Fruit fly (Drosophila melanogaster) whole organism, pupa: ENCODE measurements around the gene CG6006.

Experiments
- CG10348 ChIP-seq: fragments of 200-800 bp; sonication (Bioruptor generic); IDR thresholded peaks from 2 replicates; pipeline ENCODE4 v1.3.6; 2022; ENCODE audit warnings: missing biosample characterization, missing genetic modification characterization
- CG12605 ChIP-seq: fragments of 200-800 bp; sonication (Bioruptor generic); IDR thresholded peaks from 2 replicates; pipeline ENCODE4 v1.3.6; 2022; ENCODE audit warnings: missing biosample characterization, missing genetic modification characterization
- CG13204 ChIP-seq: fragments of 200-800 bp; sonication (Bioruptor generic); optimal IDR thresholded peaks from 2 replicates; lab custom pipeline; 2018; ENCODE audit warnings: missing biosample characterization, mild to moderate bottlenecking, missing genetic modification characterization, moderate library complexity
- CG14655 ChIP-seq: fragments of 200-800 bp; sonication (Bioruptor generic); optimal IDR thresholded peaks from 3 replicates; lab custom pipeline; 2017; ENCODE audit warnings: mild to moderate bottlenecking, missing biosample characterization, missing genetic modification reagents, missing genetic modification characterization
- CG15710 ChIP-seq: fragments of 200-800 bp; sonication (Bioruptor generic); optimal IDR thresholded peaks from 2 replicates; lab custom pipeline; 2018; ENCODE audit warnings: missing biosample characterization, mild to moderate bottlenecking, missing genetic modification characterization, moderate library complexity
- CG17806 ChIP-seq: fragments of 200-800 bp; sonication (Bioruptor generic); optimal IDR thresholded peaks from 2 replicates; lab custom pipeline; 2018; ENCODE audit warnings: missing biosample characterization, mild to moderate bottlenecking, missing genetic modification characterization, moderate library complexity
- CG32121 ChIP-seq: fragments of 200-800 bp; sonication (Bioruptor generic); IDR thresholded peaks from 2 replicates; pipeline ENCODE4 v1.3.6; 2022; ENCODE audit warnings: missing biosample characterization, missing genetic modification characterization
- CG34367 ChIP-seq: fragments of 200-800 bp; sonication (Bioruptor generic); optimal IDR thresholded peaks from 2 replicates; lab custom pipeline; 2018; ENCODE audit warnings: missing biosample characterization, mild to moderate bottlenecking, missing genetic modification characterization
- CG4496 ChIP-seq: fragments of 200-800 bp; sonication (Bioruptor generic); IDR thresholded peaks from 3 replicates; pipeline ENCODE4 v1.3.6; 2022; ENCODE audit warnings: missing biosample characterization, missing genetic modification characterization
- CG8159 ChIP-seq: fragments of 200-800 bp; sonication (Bioruptor generic); optimal IDR thresholded peaks from 3 replicates; lab custom pipeline; 2018; ENCODE audit warnings: missing biosample characterization, mild to moderate bottlenecking, missing genetic modification characterization, moderate library complexity
- CG8301 ChIP-seq: fragments of 200-800 bp; sonication (Bioruptor generic); optimal IDR thresholded peaks from 2 replicates; lab custom pipeline; 2018; ENCODE audit warnings: missing biosample characterization, mild to moderate bottlenecking, missing genetic modification characterization
- CG9948 ChIP-seq: fragments of 200-800 bp; sonication (Bioruptor generic); optimal IDR thresholded peaks from 2 replicates; lab custom pipeline; 2018; ENCODE audit warnings: missing biosample characterization, mild to moderate bottlenecking, missing genetic modification characterization, moderate library complexity
- D1 ChIP-seq: fragments of 200-800 bp; sonication (Bioruptor generic); optimal IDR thresholded peaks from 2 replicates; lab custom pipeline; 2018; ENCODE audit warnings: missing biosample characterization, mild to moderate bottlenecking, missing genetic modification characterization, moderate library complexity
- EcR ChIP-seq: fragments of 200-800 bp; sonication (Bioruptor generic); optimal IDR thresholded peaks from 3 replicates; lab custom pipeline; 2019; ENCODE audit warnings: missing biosample characterization, missing genetic modification characterization, mild to moderate bottlenecking, moderate library complexity, missing genetic modification reagents
- Ets98B ChIP-seq: fragments of 200-800 bp; sonication (Bioruptor generic); IDR thresholded peaks from 2 replicates; pipeline ENCODE4 v1.3.6; 2022; ENCODE audit warnings: missing biosample characterization, missing genetic modification characterization
- Pif1A ChIP-seq: fragments of 200-800 bp; sonication (Bioruptor generic); optimal IDR thresholded peaks from 3 replicates; lab custom pipeline; 2016; ENCODE audit warnings: missing biosample characterization, missing genetic modification characterization
- Pif1B ChIP-seq: fragments of 200-800 bp; sonication (Bioruptor generic); optimal IDR thresholded peaks from 3 replicates; lab custom pipeline; 2016; ENCODE audit warnings: missing biosample characterization, missing genetic modification characterization
- Snoo ChIP-seq: fragments of 200-800 bp; sonication (Bioruptor generic); optimal IDR thresholded peaks from 3 replicates; lab custom pipeline; 2017; ENCODE audit warnings: missing biosample characterization, mild to moderate bottlenecking, missing genetic modification characterization, inconsistent platforms
- fd96Ca ChIP-seq: fragments of 200-800 bp; sonication (Bioruptor generic); IDR thresholded peaks from 3 replicates; pipeline ENCODE4 v1.3.6; 2022; ENCODE audit warnings: missing biosample characterization, missing genetic modification characterization
- gl ChIP-seq: fragments of 200-800 bp; sonication (Bioruptor generic); optimal IDR thresholded peaks from 2 replicates; lab custom pipeline; 2018; ENCODE audit warnings: missing biosample characterization, mild to moderate bottlenecking, missing genetic modification characterization
- rn ChIP-seq: fragments of 200-800 bp; sonication (Bioruptor generic); IDR thresholded peaks from 2 replicates; pipeline ENCODE4 v1.3.6; 2022; ENCODE audit warnings: missing biosample characterization, missing genetic modification characterization

CG6006 gene

DNA sequence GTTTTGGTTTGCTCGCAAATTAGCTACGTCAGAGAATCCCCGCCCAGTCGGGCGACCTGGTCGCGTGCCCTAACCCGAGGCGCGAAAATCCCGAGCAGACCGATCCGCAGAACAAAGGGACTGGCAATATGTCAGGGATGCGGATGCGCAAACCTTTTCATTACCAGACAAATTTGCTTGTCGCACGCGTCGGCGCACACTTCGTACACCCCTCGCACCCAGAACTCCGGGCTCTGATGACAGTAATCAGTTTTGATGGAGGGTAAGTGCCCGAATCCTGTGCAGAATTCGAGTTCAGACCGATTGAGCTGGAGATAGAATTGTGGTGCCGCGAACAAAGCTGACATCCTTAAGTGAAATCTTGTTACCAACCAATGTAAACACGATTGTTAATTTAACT, 2.4 kb upstream of the CG6006 start:
- TF ChIP-seq D1 (tag; lab: Kevin White, UChicago) (no peak), CG32121 (GFP tag; lab: Robert Waterston, UW) (peak; percentile 25; the same call in 1 of the 2 replicates)

DNA sequence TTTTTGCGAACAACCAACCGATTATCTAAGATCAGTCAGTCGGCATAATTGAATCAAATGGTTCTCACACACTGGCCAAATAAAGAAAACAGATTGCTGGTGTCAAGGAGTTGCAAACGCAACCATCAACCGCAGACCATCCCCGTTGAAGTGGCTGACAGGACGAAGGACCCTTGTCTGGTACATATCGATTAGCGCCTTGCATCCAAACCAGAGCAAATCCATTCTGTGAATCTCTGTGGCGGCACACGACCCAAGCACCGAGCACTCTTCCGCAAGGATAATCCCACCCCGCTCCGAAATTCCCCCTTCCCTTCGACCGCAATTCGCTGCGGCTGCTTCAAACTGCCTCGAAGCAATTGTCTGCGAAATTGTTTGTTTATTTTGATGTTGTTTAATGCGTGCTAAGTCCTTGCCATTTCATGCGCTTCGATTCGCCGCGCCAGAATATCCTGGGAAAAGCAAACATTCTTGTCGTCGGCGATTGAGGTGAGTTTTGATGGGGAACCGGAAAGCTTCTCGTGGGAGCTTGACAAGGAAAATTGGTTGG, 1.4 kb upstream of the CG6006 start:
- TF ChIP-seq CG13204 (GFP tag; lab: Kevin White, UChicago) (no peak), CG32121 (GFP tag; lab: Robert Waterston, UW) (no peak), Ets98B (no peak), fd96Ca (GFP tag; lab: Robert Waterston, UW) (no peak)

DNA sequence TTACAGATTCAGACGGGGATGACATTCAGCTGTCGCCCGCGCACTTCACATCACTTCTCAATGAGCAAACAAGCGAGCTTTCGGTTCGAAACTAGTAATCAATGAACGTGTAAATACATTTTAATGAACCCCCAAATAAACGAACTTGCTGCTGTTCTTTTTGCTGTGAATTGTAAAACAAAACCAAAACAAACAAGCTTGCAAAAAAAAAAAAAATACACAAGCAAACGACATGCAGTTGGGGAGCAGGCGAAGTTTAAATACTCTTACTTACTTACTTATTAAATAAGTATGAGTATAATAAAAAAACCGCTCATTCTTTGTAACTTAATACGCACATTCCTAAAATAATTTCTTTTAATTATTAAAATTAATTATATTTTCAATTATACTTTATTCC, 519 bp upstream of the CG6006 start:
- TF ChIP-seq CG15710 (peak; percentile 34), Ets98B (peak; percentile 70), CG8159 (peak; percentile 15), gl (tag; lab: Kevin White, UChicago) (no peak), CG17806 (tag; lab: Kevin White, UChicago) (no peak), CG12605 (peak; percentile 80), CG13204 (GFP tag; lab: Kevin White, UChicago) (no peak), rn (GFP tag; lab: Robert Waterston, UW) (peak; percentile 61), fd96Ca (GFP tag; lab: Robert Waterston, UW) (0 out of 3 replicates have a peak, but pooled peaks have one; percentile 21), Pif1A (peak; percentile 50), CG32121 (GFP tag; lab: Robert Waterston, UW) (peak; percentile 84), Snoo (tag; lab: Kevin White, UChicago) (peak; percentile 67), CG4496 (GFP tag; lab: Robert Waterston, UW) (peak; percentile 86)

DNA sequence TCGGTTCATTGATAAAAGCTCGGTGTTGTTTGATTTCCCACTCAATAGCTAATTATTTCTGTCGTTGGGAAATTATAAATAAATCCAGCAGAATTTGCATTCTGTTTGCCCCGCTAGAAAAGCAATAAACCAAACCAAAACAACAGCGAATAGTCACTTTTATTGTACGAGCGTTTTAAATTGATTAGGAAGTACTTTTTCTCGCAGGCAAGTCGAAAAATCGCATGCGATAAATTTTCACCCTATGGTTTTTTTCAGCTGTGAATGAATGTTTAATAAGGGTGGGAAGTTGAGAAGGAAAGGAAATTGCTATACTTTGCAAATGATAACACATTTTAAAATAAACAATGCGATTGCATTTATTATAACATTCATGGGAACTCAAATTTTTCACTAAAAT, 1.2 kb downstream of the CG6006 start:
- TF ChIP-seq CG12605, result no peak
- TF ChIP-seq CG9948 (tag; lab: Kevin White, UChicago), result no peak
- no peak for TF ChIP-seq Pif1A
- TF ChIP-seq CG13204 (GFP tag; lab: Kevin White, UChicago), result no peak
- TF ChIP-seq CG15710, result no peak
- no peak for TF ChIP-seq Ets98B
- no peak for TF ChIP-seq CG17806 (tag; lab: Kevin White, UChicago)
- no peak for TF ChIP-seq CG14655 (GFP tag; lab: Kevin White, UChicago)
- TF ChIP-seq CG34367 (tag; lab: Kevin White, UChicago), result no peak
- TF ChIP-seq CG4496 (GFP tag; lab: Robert Waterston, UW), result no peak
- TF ChIP-seq CG8159, result no peak
- no peak for TF ChIP-seq D1 (tag; lab: Kevin White, UChicago)
- TF ChIP-seq CG8301 (tag; lab: Kevin White, UChicago), result no peak
- no peak for TF ChIP-seq CG10348 (GFP tag; lab: Robert Waterston, UW)
- TF ChIP-seq CG32121 (GFP tag; lab: Robert Waterston, UW), result no peak

DNA sequence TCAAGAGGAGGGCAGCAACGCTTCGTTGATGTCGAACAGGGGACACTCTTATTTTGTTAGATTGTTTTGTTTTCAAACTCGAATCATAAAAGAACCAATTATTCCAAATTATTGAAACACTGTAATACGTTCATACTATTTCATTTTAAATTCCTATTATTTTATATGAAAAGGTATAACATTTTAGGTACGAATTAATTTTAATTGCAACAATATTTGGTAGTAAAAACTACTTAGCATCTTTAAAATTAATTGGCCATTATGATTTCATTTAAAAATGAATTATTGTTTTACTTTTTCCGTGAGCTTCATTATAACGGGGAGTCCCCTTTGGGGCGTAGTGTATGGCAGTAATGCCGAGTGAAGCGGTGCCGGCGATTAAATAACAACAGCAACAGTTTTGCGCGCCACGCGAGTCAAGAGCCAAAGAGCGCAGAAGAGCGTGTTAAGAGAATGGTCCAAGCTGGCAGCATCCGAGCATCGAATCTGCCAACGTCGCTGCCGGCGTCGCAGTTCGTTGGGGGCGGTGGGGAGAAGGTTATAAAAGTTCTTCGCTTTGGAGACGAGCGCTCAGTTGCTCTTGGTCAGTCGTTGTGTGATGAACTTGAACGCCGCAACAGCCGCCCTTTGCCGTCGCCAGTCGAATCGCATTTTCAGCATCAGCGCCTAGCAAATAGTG, 2.9 kb downstream of the CG6006 start:
- TF ChIP-seq CG14655 (GFP tag; lab: Kevin White, UChicago) (peak; percentile 74), CG17806 (tag; lab: Kevin White, UChicago) (peak; percentile 57), CG34367 (tag; lab: Kevin White, UChicago) (peak; percentile 25), CG15710 (peak; percentile 65), CG13204 (GFP tag; lab: Kevin White, UChicago) (peak; percentile 70), CG4496 (GFP tag; lab: Robert Waterston, UW) (peak; percentile 50), CG10348 (GFP tag; lab: Robert Waterston, UW) (no peak), Pif1B (GFP tag; lab: Kevin White, UChicago) (peak; percentile 51), rn (GFP tag; lab: Robert Waterston, UW) (no peak), CG8159 (peak; percentile 73), CG12605 (peak; percentile 59), CG9948 (tag; lab: Kevin White, UChicago) (peak; percentile 54), EcR (no peak), D1 (tag; lab: Kevin White, UChicago) (peak; percentile 52), gl (tag; lab: Kevin White, UChicago) (no peak), Ets98B (peak; percentile 17; the same call in 1 of the 2 replicates), Pif1A (peak; percentile 67), Snoo (tag; lab: Kevin White, UChicago) (peak; percentile 63), CG32121 (GFP tag; lab: Robert Waterston, UW) (peak; percentile 55; the same call in 1 of the 2 replicates), fd96Ca (GFP tag; lab: Robert Waterston, UW) (0 out of 3 replicates have a peak, but pooled peaks have one; percentile 48), CG8301 (tag; lab: Kevin White, UChicago) (peak; percentile 73)

DNA sequence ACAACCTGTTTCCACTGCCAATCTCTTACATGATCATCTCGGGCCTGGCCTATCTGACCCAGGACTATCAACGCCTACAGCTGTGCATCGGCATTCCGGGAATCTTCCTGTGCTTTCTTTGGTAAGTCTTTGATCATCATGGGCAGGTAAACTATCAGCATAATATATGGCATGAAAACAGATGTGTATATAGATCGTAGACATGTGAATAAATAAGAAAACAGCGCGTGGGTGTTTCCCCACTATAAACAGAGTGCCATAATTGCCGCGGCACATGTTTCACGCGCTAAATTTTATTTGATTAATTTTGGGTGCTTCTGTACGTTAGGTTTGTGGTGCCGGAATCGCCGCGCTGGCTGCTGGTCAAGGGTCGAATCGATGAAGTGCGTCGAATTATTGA, 13.3 kb downstream of the CG6006 start:
- no peak for TF ChIP-seq CG17806 (tag; lab: Kevin White, UChicago)
- TF ChIP-seq CG14655 (GFP tag; lab: Kevin White, UChicago), result no peak
- no peak for TF ChIP-seq CG32121 (GFP tag; lab: Robert Waterston, UW)
- no peak for TF ChIP-seq CG12605
- TF ChIP-seq CG4496 (GFP tag; lab: Robert Waterston, UW), result no peak
- TF ChIP-seq, all 21 proteins: peak for 0
